Worm (Caenorhabditis elegans): Measurements from ENCODE around the gene T05A8.3.

Gene T05A8.3

ce11 chrII:2684783-2685182 is 32.5 kb downstream of the T05A8.3 start:
- no peak for TF ChIP-seq nhr-80 (tag; optimal IDR thresholded peaks at IDR 0.05)
- TF ChIP-seq madf-6 (GFP tag; IDR thresholded peaks at IDR 0.05) = no peak
- TF ChIP-seq ztf-26 (tag; optimal IDR thresholded peaks at IDR 0.05) = no peak
- TF ChIP-seq F57A8.1 (GFP tag; optimal IDR thresholded peaks at IDR 0.05) = no peak
- no peak for TF ChIP-seq attf-5 (GFP tag; optimal IDR thresholded peaks at IDR 0.05)
- TF ChIP-seq atf-7 (tag; optimal IDR thresholded peaks at IDR 0.05) = no peak
- TF ChIP-seq ceh-58 (GFP tag; IDR thresholded peaks at IDR 0.05) = no peak
- no peak for TF ChIP-seq dpff-1 (tag; optimal IDR thresholded peaks at IDR 0.05)
- no peak for TF ChIP-seq F37B4.10 (GFP tag; IDR thresholded peaks at IDR 0.05)
- no peak for TF ChIP-seq zim-3 (tag; optimal IDR thresholded peaks at IDR 0.05)
- TF ChIP-seq lsl-1 (GFP tag; optimal IDR thresholded peaks at IDR 0.05) = no peak
- TF ChIP-seq sptf-2 (GFP tag; optimal IDR thresholded peaks at IDR 0.05) = no peak
- TF ChIP-seq ztf-3 (GFP tag; optimal IDR thresholded peaks at IDR 0.05) = no peak
- no peak for TF ChIP-seq lin-35 (GFP tag; optimal IDR thresholded peaks at IDR 0.05)
- TF ChIP-seq ets-4 (GFP tag; optimal IDR thresholded peaks at IDR 0.05) = no peak
- TF ChIP-seq nfyb-1 (GFP tag; IDR thresholded peaks at IDR 0.05) = no peak
- no peak for TF ChIP-seq hmg-20 (GFP tag; IDR thresholded peaks at IDR 0.05)
- no peak for TF ChIP-seq efl-1 (GFP tag; optimal IDR thresholded peaks at IDR 0.05)
- no peak for TF ChIP-seq xnd-1 (tag; optimal IDR thresholded peaks at IDR 0.05)

ce11 chrII:2684208-2684607 is 33.0 kb downstream of the T05A8.3 start, which contains the start of gene ceh-87:
Gene ceh-87 (minus strand): TSS chrII:2684308.
- no peak for TF ChIP-seq ZK185.1 (tag; optimal IDR thresholded peaks at IDR 0.05; ENCODE audit: poor library complexity, severe bottlenecking)
- TF ChIP-seq xnd-1 (tag; optimal IDR thresholded peaks at IDR 0.05) = no peak
- TF ChIP-seq lin-26 (GFP tag; IDR thresholded peaks at IDR 0.05) = no peak

ce11 chrII:2681118-2681517 is 36.1 kb downstream of the T05A8.3 start, which contains the start of gene F34D6.1:
Gene F34D6.1 (minus strand): TSS chrII:2681218.
- TF ChIP-seq nfya-2 (GFP tag; IDR thresholded peaks at IDR 0.05) = no peak
- TF ChIP-seq nfya-1 (tag; optimal IDR thresholded peaks at IDR 0.05; ENCODE audit: borderline replicate concordance, insufficient read depth) = no peak
- TF ChIP-seq C06A6.2 (GFP tag; conservative IDR thresholded peaks at IDR 0.05) = no peak
- no peak for TF ChIP-seq him-1 (tag; optimal IDR thresholded peaks at IDR 0.05)
- TF ChIP-seq atf-7 (tag; optimal IDR thresholded peaks at IDR 0.05) = no peak

ce11 chrII:2677534-2678168 is 39.6 kb downstream of the T05A8.3 start, which contains the start of gene F22E5.17:
Gene F22E5.17 (plus strand): TSS chrII:2678041.
- no peak for TF ChIP-seq lin-40 (tag; optimal IDR thresholded peaks at IDR 0.05)
- TF ChIP-seq dox-1 (GFP tag; IDR thresholded peaks at IDR 0.05) = 0 out of 2 replicates have a peak, but pooled peaks have one; percentile 17
- TF ChIP-seq efl-1 (GFP tag; optimal IDR thresholded peaks at IDR 0.05) = peak; percentile 63
- TF ChIP-seq aptf-2 (GFP tag; conservative IDR thresholded peaks at IDR 0.05) = peak; percentile 77
- TF ChIP-seq ekl-4 (GFP tag; IDR thresholded peaks at IDR 0.05) = 0 out of 2 replicates have a peak, but pooled peaks have one; percentile 10
- no peak for TF ChIP-seq hmg-1.2 (GFP tag; IDR thresholded peaks at IDR 0.05)
- TF ChIP-seq snpc-4 (GFP tag; optimal IDR thresholded peaks at IDR 0.05) = no peak
- TF ChIP-seq snpc-4 (tag; optimal IDR thresholded peaks at IDR 0.05) = peak in 1 of 4 experiments; percentile 36
- peak; percentile 36 for TF ChIP-seq atf-7 (tag; optimal IDR thresholded peaks at IDR 0.05)
- peak; percentile 74 for TF ChIP-seq madf-6 (GFP tag; IDR thresholded peaks at IDR 0.05)
- no peak for TF ChIP-seq Y67H2A.10 (GFP tag; conservative IDR thresholded peaks at IDR 0.05)
- TF ChIP-seq nhr-80 (tag; optimal IDR thresholded peaks at IDR 0.05) = peak; percentile 84
- peak; percentile 62 for TF ChIP-seq madf-8 (GFP tag; conservative IDR thresholded peaks at IDR 0.05)
- TF ChIP-seq athp-1 (tag; optimal IDR thresholded peaks at IDR 0.05) = no peak

Data from whole organism, young adult.